Worm (Caenorhabditis elegans): ENCODE results near the gene fip-1.

ce11 chrIII:8683679-8684263, 44.2 kb downstream of the fip-1 start, which contains the start of gene fli-1:
- TF ChIP-seq nhr-77 (tag; optimal IDR thresholded peaks at IDR 0.05) (no peak), ztf-11 (tag; optimal IDR thresholded peaks at IDR 0.05) (no peak), ceh-28 (tag; optimal IDR thresholded peaks at IDR 0.05) (no peak), ama-1 (optimal IDR thresholded peaks at IDR 0.05) (no peak), egl-27 (tag; optimal IDR thresholded peaks at IDR 0.05) (no peak), R02D3.7 (tag; optimal IDR thresholded peaks at IDR 0.05) (no peak), dpl-1 (GFP tag; optimal IDR thresholded peaks at IDR 0.05) (peak; percentile 39), daf-8 (GFP tag; IDR thresholded peaks at IDR 0.05) (no peak), set-16 (GFP tag; IDR thresholded peaks at IDR 0.05) (no peak), F49E8.2 (tag; optimal IDR thresholded peaks at IDR 0.05; ENCODE audit: borderline replicate concordance) (no peak), ceh-62 (tag; optimal IDR thresholded peaks at IDR 0.05) (no peak), fkh-10 (GFP tag; optimal IDR thresholded peaks at IDR 0.05) (no peak), lin-1 (GFP tag; IDR thresholded peaks at IDR 0.05) (no peak)
